Fruit fly (Drosophila melanogaster) whole organism, embryonic: ENCODE results near the gene Acn.
A peak's percentile ranks its signal among the peaks of the same experiment; 100 is the strongest.

Experiments
- Adf1 ChIP-seq: fragments of 200-800 bp; sonication (Bioruptor generic); IDR thresholded peaks from 2 replicates; pipeline ENCODE4 v1.3.6; 2022; ENCODE audit warnings: missing biosample characterization, missing genetic modification characterization
- Bteb2 ChIP-seq: fragments of 200-800 bp; sonication (Bioruptor generic); optimal IDR thresholded peaks from 2 replicates; lab custom pipeline; 2016; ENCODE audit warnings: missing biosample characterization, missing genetic modification characterization
- CG10209 ChIP-seq: fragments of 200-800 bp; sonication (Bioruptor generic); optimal IDR thresholded peaks from 3 replicates; lab custom pipeline; 2017; ENCODE audit warnings: missing biosample characterization, mild to moderate bottlenecking, missing genetic modification characterization, missing genetic modification reagents
- CG10979 ChIP-seq: fragments of 200-800 bp; sonication (Bioruptor generic); optimal IDR thresholded peaks from 2 replicates; lab custom pipeline; 2018; ENCODE audit warnings: missing biosample characterization, mild to moderate bottlenecking, missing genetic modification characterization, moderate library complexity
- CG12659 ChIP-seq: fragments of 200-800 bp; sonication (Bioruptor generic); optimal IDR thresholded peaks from 3 replicates; lab custom pipeline; 2017; ENCODE audit warnings: mild to moderate bottlenecking, missing biosample characterization, missing genetic modification reagents, missing genetic modification characterization
- CG12769 ChIP-seq: fragments of 200-800 bp; sonication (Bioruptor generic); optimal IDR thresholded peaks from 2 replicates; lab custom pipeline; 2019; ENCODE audit warnings: missing biosample characterization, mild to moderate bottlenecking, missing genetic modification characterization, moderate library complexity
- CG13624 ChIP-seq: fragments of 200-800 bp; sonication (Bioruptor generic); optimal IDR thresholded peaks from 2 replicates; lab custom pipeline; 2016; ENCODE audit warnings: missing biosample characterization, missing genetic modification characterization
- CG14014 ChIP-seq: fragments of 200-800 bp; sonication (Bioruptor generic); IDR thresholded peaks from 2 replicates; pipeline ENCODE4 v1.3.6; 2022; ENCODE audit warnings: missing biosample characterization, missing genetic modification characterization
- CG17912 ChIP-seq: fragments of 200-800 bp; sonication (Bioruptor generic); optimal IDR thresholded peaks from 2 replicates; lab custom pipeline; 2018; ENCODE audit warnings: missing biosample characterization, mild to moderate bottlenecking, missing genetic modification characterization
- CG2678 ChIP-seq: fragments of 200-800 bp; sonication (Bioruptor generic); optimal IDR thresholded peaks from 3 replicates; lab custom pipeline; 2019; ENCODE audit warnings: missing biosample characterization, mild to moderate bottlenecking, missing genetic modification characterization, moderate library complexity
- CG2712 ChIP-seq: fragments of 200-800 bp; optimal IDR thresholded peaks from 3 replicates; lab custom pipeline; 2019; ENCODE audit warnings: missing biosample characterization, mild to moderate bottlenecking, missing genetic modification characterization, moderate library complexity
- CG2875 ChIP-seq: fragments of 200-800 bp; sonication (Bioruptor generic); optimal IDR thresholded peaks from 2 replicates; lab custom pipeline; 2017; ENCODE audit warnings: missing biosample characterization, mild to moderate bottlenecking, missing genetic modification characterization, missing genetic modification reagents
- CG6683 ChIP-seq: fragments of 200-800 bp; sonication (Bioruptor generic); optimal IDR thresholded peaks from 2 replicates; lab custom pipeline; 2017; ENCODE audit warnings: missing biosample characterization, mild to moderate bottlenecking, missing genetic modification characterization, missing genetic modification reagents
- CG7556 ChIP-seq: fragments of 200-800 bp; sonication (Bioruptor generic); optimal IDR thresholded peaks from 2 replicates; lab custom pipeline; 2017; ENCODE audit warnings: missing biosample characterization, mild to moderate bottlenecking, missing genetic modification characterization
- Deaf1 ChIP-seq: fragments of 200-800 bp; optimal IDR thresholded peaks from 3 replicates; lab custom pipeline; 2019; ENCODE audit warnings: missing biosample characterization, mild to moderate bottlenecking, missing genetic modification characterization, moderate library complexity
- Dp ChIP-seq: fragments of 200-800 bp; sonication (Bioruptor generic); optimal IDR thresholded peaks from 2 replicates; lab custom pipeline; 2018; ENCODE audit warnings: missing biosample characterization, mild to moderate bottlenecking, missing genetic modification characterization, moderate library complexity
- Drgx ChIP-seq: fragments of 200-800 bp; sonication (Bioruptor generic); IDR thresholded peaks from 2 replicates; pipeline ENCODE4 v1.3.6; 2022; ENCODE audit warnings: missing biosample characterization, missing genetic modification characterization
- Eip74EF ChIP-seq, 2 experiments: fragments of 200-800 bp in 1 of 2; fragments of >200 bp in 1 of 2; sonication (Bioruptor generic) in 1 of 2; optimal IDR thresholded peaks; 2 replicates each; lab custom pipeline; 2017 to 2019; ENCODE audit warnings: missing biosample characterization in 2 of 2, missing genetic modification characterization in 2 of 2, mild to moderate bottlenecking in 1 of 2, moderate library complexity in 1 of 2
- Fer1 ChIP-seq: fragments of 200-800 bp; sonication (Bioruptor generic); optimal IDR thresholded peaks from 2 replicates; lab custom pipeline; 2017; ENCODE audit warnings: missing biosample characterization, mild to moderate bottlenecking, missing genetic modification characterization
- H15 ChIP-seq: fragments of 200-800 bp; sonication (Bioruptor generic); IDR thresholded peaks from 3 replicates; pipeline ENCODE4 v1.3.6; 2022; ENCODE audit warnings: missing biosample characterization, missing genetic modification characterization
- HLHmδ ChIP-seq: fragments of 200-800 bp; sonication (Bioruptor generic); optimal IDR thresholded peaks from 2 replicates; lab custom pipeline; 2018; ENCODE audit warnings: missing biosample characterization, mild to moderate bottlenecking, missing genetic modification characterization, moderate library complexity
- Hr51 ChIP-seq, 2 experiments: fragments of 200-800 bp; sonication (Bioruptor generic); optimal IDR thresholded peaks; 2 replicates in 1 of 2; 3 replicates in 1 of 2; lab custom pipeline; 2016 to 2018; ENCODE audit warnings: missing biosample characterization in 2 of 2, missing genetic modification characterization in 2 of 2, mild to moderate bottlenecking in 1 of 2, moderate library complexity in 1 of 2
- Kr ChIP-seq: fragments of 200-800 bp; sonication (Bioruptor generic); optimal IDR thresholded peaks from 2 replicates; lab custom pipeline; 2017; ENCODE audit warnings: missing biosample characterization, mild to moderate bottlenecking, missing genetic modification characterization
- MBD-R2 ChIP-seq: fragments of 200-800 bp; sonication (Bioruptor generic); IDR thresholded peaks from 2 replicates; pipeline ENCODE4 v1.3.6; 2022; ENCODE audit warnings: missing biosample characterization, missing genetic modification characterization
- Meics ChIP-seq: fragments of 200-800 bp; sonication (Bioruptor generic); optimal IDR thresholded peaks from 2 replicates; lab custom pipeline; 2017; ENCODE audit warnings: missing biosample characterization, mild to moderate bottlenecking, missing genetic modification characterization
- Mes4 ChIP-seq: fragments of 200-800 bp; sonication (Bioruptor generic); optimal IDR thresholded peaks from 2 replicates; lab custom pipeline; 2016; ENCODE audit warnings: missing biosample characterization, missing genetic modification characterization
- Oli ChIP-seq: fragments of 200-800 bp; sonication (Bioruptor generic); optimal IDR thresholded peaks from 2 replicates; lab custom pipeline; 2018; ENCODE audit warnings: missing biosample characterization, mild to moderate bottlenecking, missing genetic modification characterization, moderate library complexity
- Stat92E ChIP-seq, 3 experiments: fragments of >200 bp in 2 of 3; fragments of 200-800 bp in 1 of 3; sonication (Bioruptor generic) in 1 of 3; optimal IDR thresholded peaks; 2 replicates each; lab custom pipeline; 2017 to 2019; ENCODE audit warnings: missing biosample characterization in 3 of 3, missing genetic modification characterization in 3 of 3, mild to moderate bottlenecking in 1 of 3, moderate library complexity in 1 of 3
- ap ChIP-seq: fragments of 200-800 bp; sonication (Bioruptor generic); IDR thresholded peaks from 2 replicates; pipeline ENCODE4 v1.3.6; 2022; ENCODE audit warnings: missing biosample characterization, missing genetic modification characterization
- az2 ChIP-seq: fragments of 200-800 bp; sonication (Bioruptor generic); optimal IDR thresholded peaks from 3 replicates; lab custom pipeline; 2016; ENCODE audit warnings: missing biosample characterization, missing genetic modification characterization
- cad ChIP-seq: fragments of >200 bp; optimal IDR thresholded peaks from 2 replicates; lab custom pipeline; 2017; ENCODE audit warnings: missing biosample characterization, missing genetic modification characterization
- cg ChIP-seq: fragments of 200-800 bp; sonication (Bioruptor generic); optimal IDR thresholded peaks from 3 replicates; lab custom pipeline; 2019; ENCODE audit warnings: missing biosample characterization, mild to moderate bottlenecking, missing genetic modification characterization, moderate library complexity
- crol ChIP-seq: fragments of 200-800 bp; sonication (Bioruptor generic); IDR thresholded peaks from 2 replicates; pipeline ENCODE4 v1.3.6; 2022; ENCODE audit warnings: missing biosample characterization, missing genetic modification characterization
- ftz-f1 ChIP-seq: fragments of 200-800 bp; sonication (Bioruptor generic); optimal IDR thresholded peaks from 2 replicates; lab custom pipeline; 2016; ENCODE audit warnings: missing biosample characterization, missing genetic modification characterization
- gcm ChIP-seq: fragments of 200-800 bp; sonication (Bioruptor generic); optimal IDR thresholded peaks from 2 replicates; lab custom pipeline; 2019; ENCODE audit warnings: missing biosample characterization, mild to moderate bottlenecking, missing genetic modification characterization, moderate library complexity
- gem ChIP-seq: fragments of 200-800 bp; sonication (Bioruptor generic); optimal IDR thresholded peaks from 2 replicates; lab custom pipeline; 2019; ENCODE audit warnings: missing biosample characterization, mild to moderate bottlenecking, missing genetic modification characterization, moderate library complexity
- lilli ChIP-seq: fragments of 200-800 bp; sonication (Bioruptor generic); optimal IDR thresholded peaks from 3 replicates; lab custom pipeline; 2016; ENCODE audit warnings: missing biosample characterization, missing genetic modification characterization
- p53 ChIP-seq: fragments of 200-800 bp; sonication (Bioruptor generic); optimal IDR thresholded peaks from 2 replicates; lab custom pipeline; 2016; ENCODE audit warnings: missing biosample characterization, missing genetic modification characterization
- seq ChIP-seq: fragments of 200-800 bp; sonication (Bioruptor generic); IDR thresholded peaks from 2 replicates; pipeline ENCODE4 v1.3.6; 2022; ENCODE audit warnings: missing biosample characterization, missing genetic modification characterization
- sr ChIP-seq: fragments of 200-800 bp; sonication (Bioruptor generic); IDR thresholded peaks from 3 replicates; pipeline ENCODE4 v1.3.6; 2022; ENCODE audit warnings: missing biosample characterization, missing genetic modification characterization
- stc ChIP-seq: fragments of 200-800 bp; sonication (Bioruptor generic); IDR thresholded peaks from 2 replicates; pipeline ENCODE4 v1.3.6; 2022; ENCODE audit warnings: missing biosample characterization, missing genetic modification characterization
- tup ChIP-seq: fragments of 200-800 bp; sonication (Bioruptor generic); optimal IDR thresholded peaks from 2 replicates; lab custom pipeline; 2016; ENCODE audit warnings: missing biosample characterization, mild to moderate bottlenecking, missing genetic modification characterization, moderate library complexity
- unc-4 ChIP-seq: fragments of 200-800 bp; sonication (Bioruptor generic); IDR thresholded peaks from 2 replicates; pipeline ENCODE4 v1.3.6; 2022; ENCODE audit warnings: missing biosample characterization, missing genetic modification characterization; ENCODE audit not compliant: partially characterized antibody
- vfl ChIP-seq: fragments of 200-800 bp; sonication (Bioruptor generic); optimal IDR thresholded peaks from 2 replicates; lab custom pipeline; 2016; ENCODE audit warnings: missing biosample characterization, missing genetic modification characterization

The Acn gene

DNA sequence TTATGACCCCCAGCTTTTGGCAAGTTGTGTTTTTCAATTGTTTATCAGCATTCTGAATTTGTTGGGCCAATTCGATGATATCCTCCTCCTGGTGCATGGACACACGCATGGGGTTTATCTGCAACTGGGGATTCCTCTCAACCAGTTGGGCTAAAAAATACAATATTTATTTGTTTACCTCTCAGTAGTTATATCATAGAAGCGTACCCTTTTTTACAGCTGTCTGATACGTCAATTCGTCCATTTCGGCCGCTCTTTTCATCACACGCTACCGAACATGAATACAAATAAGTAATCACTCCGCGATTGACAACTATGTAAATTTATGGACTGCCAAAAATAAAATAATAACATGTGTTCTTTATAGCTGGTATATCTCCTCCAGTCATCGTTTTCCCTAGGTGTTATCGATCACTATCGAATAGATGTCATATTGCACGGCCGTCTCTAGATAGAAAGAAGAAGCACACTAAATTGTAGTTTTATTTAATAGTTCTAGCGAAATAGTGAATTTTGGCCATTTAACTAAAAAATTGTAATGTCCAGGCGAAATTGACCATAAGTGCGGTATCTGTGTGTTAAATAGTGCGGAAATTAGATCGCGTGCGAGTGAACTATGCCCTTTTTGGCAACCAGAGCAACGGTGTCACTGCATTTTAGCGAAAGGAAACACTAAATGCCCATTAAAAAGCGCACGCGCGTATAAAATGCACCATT, 10.8 kb upstream of the Acn start, which contains the start of the genes mib2 and CG31800 (continued):
- no peak for TF ChIP-seq Eip74EF (GFP tag; optimal IDR thresholded peaks at IDR 0.05; lab: Kevin White, UChicago)
- no peak for TF ChIP-seq Hr51 (GFP tag; optimal IDR thresholded peaks at IDR 0.05; lab: Kevin White, UChicago)
- TF ChIP-seq HLHmδ, result no peak
- TF ChIP-seq, all 482 proteins: peak for 88

DNA sequence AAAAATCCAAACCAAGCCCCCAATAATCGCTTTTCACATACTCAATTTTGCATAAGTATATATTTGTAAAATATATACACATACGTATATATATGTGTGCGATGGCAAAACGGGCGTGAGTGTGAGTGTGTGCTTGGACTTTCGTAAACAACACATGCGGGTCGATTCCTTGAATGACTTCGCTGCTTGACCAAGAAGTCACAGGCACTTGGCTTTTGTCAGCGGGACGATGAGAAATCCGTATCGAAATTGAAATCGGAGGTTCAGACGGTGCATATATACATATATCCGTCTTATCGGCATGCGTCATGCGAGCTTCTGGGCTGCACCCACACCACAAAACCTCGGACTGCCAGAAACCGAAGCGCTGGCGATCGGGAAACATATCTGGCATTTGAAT, 10.1 kb upstream of the Acn start:
- TF ChIP-seq gcm (GFP tag; lab: Kevin White, UChicago) (peak; percentile 66), Kr (GFP tag; lab: Kevin White, UChicago) (no peak), unc-4 (GFP tag; lab: Robert Waterston, UW) (no peak), CG14014 (GFP tag; lab: Robert Waterston, UW) (no peak), Deaf1 (peak; percentile 42), cg (GFP tag; lab: Kevin White, UChicago) (peak; percentile 72), Adf1 (GFP tag; lab: Robert Waterston, UW) (no peak)

DNA sequence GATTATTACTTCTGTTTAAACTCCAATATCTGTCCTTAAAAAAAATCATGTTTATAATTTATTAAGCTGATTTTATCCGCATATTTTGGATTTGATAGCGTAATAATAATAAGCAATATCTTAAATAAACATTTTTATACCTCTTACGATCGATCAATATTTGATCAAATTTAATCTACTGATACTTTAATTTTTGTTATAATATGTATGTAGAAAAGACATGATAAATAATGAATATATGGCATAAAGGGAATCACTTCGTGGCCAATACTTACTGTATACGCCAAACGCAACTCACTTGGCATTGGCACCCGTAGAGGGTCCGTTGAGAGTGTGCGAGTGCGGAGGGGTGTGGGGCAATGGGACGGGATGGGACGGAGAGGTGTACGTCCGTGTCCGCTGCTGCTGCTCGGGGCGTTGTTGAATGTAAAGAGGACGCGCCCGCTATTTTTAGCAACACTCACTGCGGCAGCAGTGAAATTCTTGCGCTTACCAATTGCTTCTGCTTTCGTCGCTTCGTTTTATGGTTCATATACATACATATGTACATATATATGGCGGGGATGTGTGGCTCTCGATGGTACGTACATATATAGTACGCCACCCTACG, 8.9 kb upstream of the Acn start:
- TF ChIP-seq cad (GFP tag; lab: Kevin White, UChicago) (peak; percentile 1), stc (GFP tag; lab: Robert Waterston, UW) (no peak), CG12659 (peak; percentile 2), gem (tag; lab: Kevin White, UChicago) (peak; percentile 45), H15 (GFP tag; lab: Robert Waterston, UW) (no peak), az2 (GFP tag; lab: Kevin White, UChicago) (no peak), vfl (GFP tag; lab: Kevin White, UChicago) (no peak), Fer1 (peak; percentile 10), CG2678 (tag; lab: Kevin White, UChicago) (peak; percentile 58), ap (GFP tag; lab: Robert Waterston, UW) (no peak), tup (GFP tag; lab: Kevin White, UChicago) (no peak), Mes4 (no peak), CG13624 (GFP tag; lab: Kevin White, UChicago) (no peak), CG7556 (GFP tag; lab: Kevin White, UChicago) (peak; percentile 49), ftz-f1 (GFP tag; lab: Kevin White, UChicago) (peak; percentile 47), CG12769 (tag; lab: Kevin White, UChicago) (peak; percentile 91), sr (GFP tag; lab: Robert Waterston, UW) (no peak), Oli (tag; lab: Kevin White, UChicago) (peak; percentile 19), p53 (GFP tag; lab: Kevin White, UChicago) (no peak), lilli (GFP tag; lab: Kevin White, UChicago) (peak; percentile 26), crol (GFP tag; lab: Robert Waterston, UW) (peak; percentile 90), Kr (GFP tag; lab: Kevin White, UChicago) (no peak), CG6683 (no peak), CG10209 (GFP tag; lab: Kevin White, UChicago) (peak; percentile 15), Dp (GFP tag; lab: Kevin White, UChicago) (no peak), CG2875 (GFP tag; lab: Kevin White, UChicago) (no peak), CG10979 (tag; lab: Kevin White, UChicago) (peak; percentile 2), Bteb2 (GFP tag; lab: Kevin White, UChicago) (no peak), Stat92E (GFP tag; optimal IDR thresholded peaks at IDR 0.05; lab: Kevin White, UChicago) (no peak), Meics (GFP tag; lab: Kevin White, UChicago) (peak; percentile 41), CG2712 (peak; percentile 14), Eip74EF (GFP tag; optimal IDR thresholded peaks at IDR 0.05; lab: Kevin White, UChicago) (peak in 1 of 2 experiments; percentile 1), CG17912 (no peak), MBD-R2 (GFP tag; lab: Robert Waterston, UW) (peak; percentile 15; the same call in 1 of the 2 replicates), Drgx (peak; percentile 6; the same call in 1 of the 2 replicates), seq (GFP tag; lab: Robert Waterston, UW) (no peak)
